Worm (Caenorhabditis elegans): Measurements from ENCODE around the gene par-5.

Gene par-5

ce11 chrIV:11785064-11785840 lies 36.5 kb downstream of the par-5 start:
- TF ChIP-seq lsy-2 (tag; optimal IDR thresholded peaks at IDR 0.05) (peak in 1 of 2 experiments; percentile 4), mxl-3 (GFP tag; optimal IDR thresholded peaks at IDR 0.05) (no peak), ceh-44 (GFP tag; IDR thresholded peaks at IDR 0.05) (no peak), snpc-4 (tag; optimal IDR thresholded peaks at IDR 0.05) (no peak), set-16 (GFP tag; IDR thresholded peaks at IDR 0.05) (peak; percentile 17; the same call in 1 of the 2 replicates), F44E2.7 (GFP tag; IDR thresholded peaks at IDR 0.05) (no peak), ceh-20 (GFP tag; IDR thresholded peaks at IDR 0.05) (no peak), ctbp-1 (GFP tag; IDR thresholded peaks at IDR 0.05) (peak; percentile 59; the same call in 1 of the 2 replicates), ces-1 (GFP tag; optimal IDR thresholded peaks at IDR 0.05) (peak; percentile 9), hlh-11 (tag; optimal IDR thresholded peaks at IDR 0.05) (no peak), skn-1 (tag; optimal IDR thresholded peaks at IDR 0.05) (no peak), aly-2 (tag; optimal IDR thresholded peaks at IDR 0.05) (no peak), R02D3.7 (tag; optimal IDR thresholded peaks at IDR 0.05) (no peak), T26A8.4 (GFP tag; IDR thresholded peaks at IDR 0.05) (no peak), dmd-9 (GFP tag; IDR thresholded peaks at IDR 0.05) (no peak), pha-4 (GFP tag; IDR thresholded peaks at IDR 0.05) (no peak), pha-4 (tag; optimal IDR thresholded peaks at IDR 0.05) (no peak), nhr-237 (tag; optimal IDR thresholded peaks at IDR 0.05) (no peak), dmd-6 (GFP tag; IDR thresholded peaks at IDR 0.05) (no peak), T20F7.1 (GFP tag; optimal IDR thresholded peaks at IDR 0.05) (no peak), unc-130 (GFP tag; optimal IDR thresholded peaks at IDR 0.05) (no peak), attf-4 (tag; optimal IDR thresholded peaks at IDR 0.05) (no peak), aha-1 (tag) (peak; percentile 30), nhr-102 (tag; optimal IDR thresholded peaks at IDR 0.05) (no peak), unc-39 (tag; optimal IDR thresholded peaks at IDR 0.05) (no peak), lir-3 (tag; optimal IDR thresholded peaks at IDR 0.05) (no peak), vab-7 (GFP tag; IDR thresholded peaks at IDR 0.05) (no peak), nhr-42 (GFP tag; IDR thresholded peaks at IDR 0.05) (no peak), F49E8.2 (tag; optimal IDR thresholded peaks at IDR 0.05; ENCODE audit: borderline replicate concordance) (no peak), lim-7 (GFP tag; IDR thresholded peaks at IDR 0.05) (0 out of 2 replicates have a peak, but pooled peaks have one; percentile 4), mes-2 (tag; optimal IDR thresholded peaks at IDR 0.05; ENCODE audit: poor library complexity, severe bottlenecking) (no peak), hlh-30 (tag; optimal IDR thresholded peaks at IDR 0.05; ENCODE audit: insufficient read depth) (no peak), D1046.2 (GFP tag; IDR thresholded peaks at IDR 0.05) (no peak), ceh-82 (tag; optimal IDR thresholded peaks at IDR 0.05) (no peak), lin-15B (tag; optimal IDR thresholded peaks at IDR 0.05) (no peak), ceh-32 (tag; optimal IDR thresholded peaks at IDR 0.05; ENCODE audit: poor library complexity) (no peak), zip-11 (GFP tag; IDR thresholded peaks at IDR 0.05) (no peak), nhr-76 (tag; optimal IDR thresholded peaks at IDR 0.05) (no peak), ztf-7 (tag; optimal IDR thresholded peaks at IDR 0.05) (no peak), php-3 (GFP tag; IDR thresholded peaks at IDR 0.05) (no peak), nhr-41 (GFP tag; IDR thresholded peaks at IDR 0.05) (no peak), F37D6.2 (tag; optimal IDR thresholded peaks at IDR 0.05) (no peak), fkh-10 (GFP tag; optimal IDR thresholded peaks at IDR 0.05) (peak; percentile 50), ceh-62 (tag; optimal IDR thresholded peaks at IDR 0.05) (no peak), nhr-77 (tag; optimal IDR thresholded peaks at IDR 0.05) (no peak), lin-29 (GFP tag; IDR thresholded peaks at IDR 0.05) (no peak), lin-39 (tag; optimal IDR thresholded peaks at IDR 0.05) (no peak), dve-1 (tag; optimal IDR thresholded peaks at IDR 0.05; ENCODE audit: insufficient read depth) (no peak), daf-16 (GFP tag; optimal IDR thresholded peaks at IDR 0.05) (no peak), daf-16 (tag; optimal IDR thresholded peaks at IDR 0.05) (no peak), rbr-2 (tag; optimal IDR thresholded peaks at IDR 0.05) (no peak), spr-1 (tag; optimal IDR thresholded peaks at IDR 0.05) (no peak)
